Fruit fly (Drosophila melanogaster): ENCODE data around the gene Cpr65Az.

Gene Cpr65Az

DNA sequence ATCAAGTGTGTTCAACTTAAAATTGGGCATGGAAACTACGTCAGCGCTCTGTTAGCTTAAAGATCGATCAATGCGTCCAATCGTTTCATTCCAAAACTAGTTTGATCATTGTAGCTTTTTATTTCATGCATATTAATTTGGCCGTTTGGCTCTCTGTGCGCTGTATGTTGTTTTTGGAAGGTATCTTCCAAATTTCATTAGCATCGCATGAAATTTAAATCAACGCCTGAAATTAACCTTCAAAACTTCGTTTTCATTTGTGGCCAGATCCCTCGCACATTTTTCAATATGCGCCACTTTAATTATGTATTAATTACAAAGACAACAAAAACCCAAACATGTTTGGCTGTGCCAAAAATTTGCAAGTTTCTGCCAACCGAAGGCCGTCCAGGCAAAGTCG is 22.0 kb upstream of the Cpr65Az start:
- TF ChIP-seq kay (GFP tag; ENCODE audit: borderline replicate concordance) (no peak), Mnt (GFP tag; optimal IDR thresholded peaks at IDR 0.05) (no peak), CG5204 (GFP tag; optimal IDR thresholded peaks at IDR 0.05) (no peak), cic (GFP tag; optimal IDR thresholded peaks at IDR 0.05) (no peak), toe (GFP tag; optimal IDR thresholded peaks at IDR 0.05) (no peak), CG7101 (tag; optimal IDR thresholded peaks at IDR 0.05) (no peak), Clk (GFP tag; optimal IDR thresholded peaks at IDR 0.05) (no peak), tj (GFP tag; optimal IDR thresholded peaks at IDR 0.05) (no peak), CG14711 (tag; optimal IDR thresholded peaks at IDR 0.05) (no peak), Crg-1 (GFP tag; optimal IDR thresholded peaks at IDR 0.05) (no peak), CG1620 (GFP tag; optimal IDR thresholded peaks at IDR 0.05) (no peak), CG12768 (GFP tag; optimal IDR thresholded peaks at IDR 0.05) (no peak), bab1 (GFP tag; optimal IDR thresholded peaks at IDR 0.05) (no peak), pad (GFP tag; optimal IDR thresholded peaks at IDR 0.05) (no peak), CG7045 (GFP tag; optimal IDR thresholded peaks at IDR 0.05) (no peak), Hr96 (GFP tag; optimal IDR thresholded peaks at IDR 0.05) (no peak), ovo (GFP tag; optimal IDR thresholded peaks at IDR 0.05) (no peak), CG33017 (tag; optimal IDR thresholded peaks at IDR 0.05) (no peak), cnc (optimal IDR thresholded peaks at IDR 0.05) (no peak)

- TF ChIP-seq ovo (GFP tag; optimal IDR thresholded peaks at IDR 0.05) (no peak), cic (GFP tag; optimal IDR thresholded peaks at IDR 0.05) (no peak), CG5204 (GFP tag; optimal IDR thresholded peaks at IDR 0.05) (no peak), Mnt (GFP tag; optimal IDR thresholded peaks at IDR 0.05) (no peak), CG11617 (GFP tag; optimal IDR thresholded peaks at IDR 0.05) (no peak), CG14711 (tag; optimal IDR thresholded peaks at IDR 0.05) (no peak), tj (GFP tag; optimal IDR thresholded peaks at IDR 0.05) (no peak)
Measured at dm6 chr3L:6139924-6140574, 20.6 kb upstream of the Cpr65Az start, which contains the start of gene Cpr65Av. Gene Cpr65Av, minus strand, starts transcription at chr3L:6139974.

DNA sequence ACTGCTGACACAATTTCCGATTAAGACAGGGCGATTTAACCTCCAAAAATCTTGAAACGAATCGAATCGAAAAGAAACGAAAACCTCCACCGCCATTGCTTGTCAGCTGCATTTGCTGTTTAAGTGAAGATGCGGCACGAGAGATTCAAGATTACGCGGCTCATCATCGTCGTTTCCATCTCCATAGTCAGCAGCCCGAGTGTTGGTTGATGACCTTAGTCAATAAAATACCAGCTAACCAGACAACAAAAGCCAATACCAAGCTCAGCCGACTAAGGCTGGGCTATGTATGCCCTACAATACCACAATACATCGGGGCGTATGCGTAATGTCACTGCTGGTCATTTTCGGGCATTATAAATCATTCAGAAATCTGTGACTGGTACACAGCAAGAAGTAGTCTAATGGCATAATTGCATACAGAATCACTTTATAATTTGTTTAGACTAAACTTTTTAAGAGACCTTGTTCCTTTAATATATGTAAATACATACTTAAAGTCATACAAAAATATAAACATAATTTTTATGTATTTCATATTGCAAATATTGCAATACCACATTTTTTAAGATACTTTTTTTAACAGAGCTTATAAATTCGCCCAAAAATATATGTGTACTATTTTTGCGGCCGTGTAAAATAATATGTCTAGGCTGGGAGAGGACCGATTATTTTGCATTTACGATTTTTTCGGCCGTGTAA is 19.7 kb upstream of the Cpr65Az start:
- TF ChIP-seq CG1620 (GFP tag; optimal IDR thresholded peaks at IDR 0.05): no peak
- TF ChIP-seq Hr96 (GFP tag; optimal IDR thresholded peaks at IDR 0.05): no peak

DNA sequence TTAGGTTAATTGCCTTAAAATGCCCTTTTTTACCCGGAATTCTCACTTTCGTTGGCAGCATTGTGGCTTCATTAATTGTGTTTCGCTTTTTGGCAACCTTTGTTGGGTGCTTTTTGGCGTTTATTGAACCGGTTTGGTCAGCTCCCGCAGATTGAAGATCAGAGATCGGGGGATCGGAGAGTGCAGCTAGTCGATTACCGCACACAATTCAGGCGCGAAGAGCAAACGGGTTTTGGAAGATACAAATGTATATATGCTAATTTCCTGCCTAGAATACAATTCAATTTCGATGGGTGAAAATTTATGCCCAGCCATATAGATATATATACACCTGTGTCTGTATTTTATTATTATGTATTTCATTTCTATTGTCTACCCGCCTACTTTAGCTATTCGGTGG is 19.1 kb upstream of the Cpr65Az start:
- no peak for TF ChIP-seq tj (GFP tag; optimal IDR thresholded peaks at IDR 0.05)
- no peak for TF ChIP-seq Mnt (GFP tag; optimal IDR thresholded peaks at IDR 0.05)
- no peak for TF ChIP-seq CG12768 (GFP tag; optimal IDR thresholded peaks at IDR 0.05)
- TF ChIP-seq Clk (GFP tag; optimal IDR thresholded peaks at IDR 0.05): no peak
- no peak for TF ChIP-seq CG1620 (GFP tag; optimal IDR thresholded peaks at IDR 0.05)
- no peak for TF ChIP-seq toe (GFP tag; optimal IDR thresholded peaks at IDR 0.05)
- no peak for TF ChIP-seq ovo (GFP tag; optimal IDR thresholded peaks at IDR 0.05)
- TF ChIP-seq CG11617 (GFP tag; optimal IDR thresholded peaks at IDR 0.05): no peak
- no peak for TF ChIP-seq kay (GFP tag; ENCODE audit: borderline replicate concordance)
- no peak for TF ChIP-seq bab1 (GFP tag; optimal IDR thresholded peaks at IDR 0.05)
- no peak for TF ChIP-seq cic (GFP tag; optimal IDR thresholded peaks at IDR 0.05)
- TF ChIP-seq CG14711 (tag; optimal IDR thresholded peaks at IDR 0.05): no peak
- TF ChIP-seq cnc (optimal IDR thresholded peaks at IDR 0.05): no peak
- TF ChIP-seq Hr96 (GFP tag; optimal IDR thresholded peaks at IDR 0.05): no peak
- TF ChIP-seq Crg-1 (GFP tag; optimal IDR thresholded peaks at IDR 0.05): no peak

dm6 chr3L:6142313-6142712 is 18.3 kb upstream of the Cpr65Az start, which contains the start of gene Cpr65Aw:
Gene Cpr65Aw, minus strand, starts transcription at chr3L:6142413.
- no peak for TF ChIP-seq CG1620 (GFP tag; optimal IDR thresholded peaks at IDR 0.05)
- TF ChIP-seq CG5204 (GFP tag; optimal IDR thresholded peaks at IDR 0.05): no peak
- TF ChIP-seq CG11617 (GFP tag; optimal IDR thresholded peaks at IDR 0.05): no peak
- no peak for TF ChIP-seq CG12768 (GFP tag; optimal IDR thresholded peaks at IDR 0.05)
- TF ChIP-seq toe (GFP tag; optimal IDR thresholded peaks at IDR 0.05): no peak
- TF ChIP-seq cnc (optimal IDR thresholded peaks at IDR 0.05): no peak
- TF ChIP-seq tj (GFP tag; optimal IDR thresholded peaks at IDR 0.05): no peak
- no peak for TF ChIP-seq CG7101 (tag; optimal IDR thresholded peaks at IDR 0.05)
- no peak for TF ChIP-seq CG14711 (tag; optimal IDR thresholded peaks at IDR 0.05)
- TF ChIP-seq CG7045 (GFP tag; optimal IDR thresholded peaks at IDR 0.05): no peak
- TF ChIP-seq ovo (GFP tag; optimal IDR thresholded peaks at IDR 0.05): no peak
- TF ChIP-seq Crg-1 (GFP tag; optimal IDR thresholded peaks at IDR 0.05): no peak
- no peak for TF ChIP-seq bab1 (GFP tag; optimal IDR thresholded peaks at IDR 0.05)
- TF ChIP-seq pad (GFP tag; optimal IDR thresholded peaks at IDR 0.05): no peak
- TF ChIP-seq Mnt (GFP tag; optimal IDR thresholded peaks at IDR 0.05): no peak
- TF ChIP-seq CG33017 (tag; optimal IDR thresholded peaks at IDR 0.05): no peak
- TF ChIP-seq Hr96 (GFP tag; optimal IDR thresholded peaks at IDR 0.05): no peak

DNA sequence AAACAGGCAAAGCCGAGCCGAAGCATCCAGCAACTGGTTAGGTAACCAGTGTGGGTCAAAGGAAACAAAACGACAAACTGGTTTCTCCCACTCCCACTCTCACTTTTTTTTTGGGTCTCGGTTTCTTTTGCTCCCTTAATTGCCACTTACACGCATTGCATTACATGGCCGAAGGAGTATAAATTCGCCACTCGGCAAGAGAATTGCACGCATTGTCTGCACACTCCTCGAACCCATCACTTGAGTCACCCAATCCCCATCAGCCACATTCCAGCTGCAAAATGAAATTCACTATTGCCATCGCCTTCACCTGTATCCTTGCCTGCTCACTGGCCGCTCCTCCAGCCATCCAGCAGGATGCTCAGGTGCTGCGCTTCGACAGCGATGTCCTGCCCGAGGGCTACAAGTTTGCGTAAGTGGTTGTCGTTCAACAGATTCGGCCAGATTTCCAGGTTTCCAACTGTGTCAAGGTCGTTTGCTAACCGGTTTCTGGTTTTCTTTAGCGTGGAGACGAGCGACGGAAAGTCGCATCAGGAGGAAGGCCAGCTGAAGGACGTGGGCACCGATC is 17.3 kb upstream of the Cpr65Az start, which contains the start of gene Lcp65Ad:
Gene Lcp65Ad (plus strand): TSS at position 208 of the 568 bp plus-strand sequence.
- TF ChIP-seq bab1 (GFP tag; optimal IDR thresholded peaks at IDR 0.05) (no peak), pad (GFP tag; optimal IDR thresholded peaks at IDR 0.05) (no peak), tj (GFP tag; optimal IDR thresholded peaks at IDR 0.05) (no peak), CG5204 (GFP tag; optimal IDR thresholded peaks at IDR 0.05) (no peak), toe (GFP tag; optimal IDR thresholded peaks at IDR 0.05) (no peak), Mnt (GFP tag; optimal IDR thresholded peaks at IDR 0.05) (no peak), CG11617 (GFP tag; optimal IDR thresholded peaks at IDR 0.05) (no peak), Clk (GFP tag; optimal IDR thresholded peaks at IDR 0.05) (no peak), cnc (optimal IDR thresholded peaks at IDR 0.05) (no peak), CG1620 (GFP tag; optimal IDR thresholded peaks at IDR 0.05) (no peak), Crg-1 (GFP tag; optimal IDR thresholded peaks at IDR 0.05) (no peak), Hr96 (GFP tag; optimal IDR thresholded peaks at IDR 0.05) (no peak), kay (GFP tag; ENCODE audit: borderline replicate concordance) (no peak), cic (GFP tag; optimal IDR thresholded peaks at IDR 0.05) (no peak), CG14711 (tag; optimal IDR thresholded peaks at IDR 0.05) (no peak), CG12768 (GFP tag; optimal IDR thresholded peaks at IDR 0.05) (no peak), CG7101 (tag; optimal IDR thresholded peaks at IDR 0.05) (no peak)

Data from whole organism, adult.